Worm (Caenorhabditis elegans): ENCODE results near the gene osg-1.

osg-1 gene

ce11 chrIII:5503669-5504068 is 16.3 kb downstream of the osg-1 start (continued):
- TF ChIP-seq ztf-26 (tag; optimal IDR thresholded peaks at IDR 0.05) (no peak), K11D2.4 (GFP tag; IDR thresholded peaks at IDR 0.05) (no peak), F57C9.4 (tag; optimal IDR thresholded peaks at IDR 0.05) (no peak), madf-3 (GFP tag; IDR thresholded peaks at IDR 0.05) (no peak), ztf-25 (GFP tag; IDR thresholded peaks at IDR 0.05) (no peak), mel-28 (tag; optimal IDR thresholded peaks at IDR 0.05; ENCODE audit: borderline replicate concordance) (no peak), mcd-1 (GFP tag; IDR thresholded peaks at IDR 0.05) (no peak), F33H1.4 (GFP tag; IDR thresholded peaks at IDR 0.05) (peak; percentile 55; the same call in 1 of the 2 replicates), hlh-26 (GFP tag; conservative IDR thresholded peaks at IDR 0.05) (no peak), lsy-27 (tag; optimal IDR thresholded peaks at IDR 0.05; ENCODE audit: borderline replicate concordance, insufficient read depth) (no peak), B0035.1 (tag; optimal IDR thresholded peaks at IDR 0.05) (no peak), ztf-6 (GFP tag; IDR thresholded peaks at IDR 0.05) (no peak), chd-7 (tag; optimal IDR thresholded peaks at IDR 0.05) (no peak), madf-10 (tag; optimal IDR thresholded peaks at IDR 0.05) (no peak), ceh-91 (GFP tag; IDR thresholded peaks at IDR 0.05) (peak; percentile 48; the same call in 1 of the 2 replicates), die-1 (tag; optimal IDR thresholded peaks at IDR 0.05) (no peak), tlf-1 (GFP tag; optimal IDR thresholded peaks at IDR 0.05) (no peak), rcor-1 (GFP tag; IDR thresholded peaks at IDR 0.05) (no peak; the same call in 1 of the 2 replicates), attf-3 (GFP tag; conservative IDR thresholded peaks at IDR 0.05) (peak; percentile 54; the same call in 1 of the 2 replicates), bed-1 (GFP tag; IDR thresholded peaks at IDR 0.05) (no peak), egl-44 (GFP tag; IDR thresholded peaks at IDR 0.05) (no peak), ceh-79 (tag; optimal IDR thresholded peaks at IDR 0.05) (no peak), Y53G8AR.9 (GFP tag; conservative IDR thresholded peaks at IDR 0.05) (no peak), lag-1 (GFP tag; IDR thresholded peaks at IDR 0.05) (no peak), ceh-40 (GFP tag; IDR thresholded peaks at IDR 0.05) (no peak), Y79H2A.3 (GFP tag; conservative IDR thresholded peaks at IDR 0.05) (0 out of 2 replicates have a peak, but pooled peaks have one; percentile 10), dpl-1 (GFP tag; optimal IDR thresholded peaks at IDR 0.05) (peak; percentile 64), Y67H2A.10 (GFP tag; conservative IDR thresholded peaks at IDR 0.05) (no peak), him-1 (tag; optimal IDR thresholded peaks at IDR 0.05) (peak; percentile 56), zim-3 (tag; optimal IDR thresholded peaks at IDR 0.05) (no peak), dpff-1 (tag; optimal IDR thresholded peaks at IDR 0.05) (no peak), B0261.1 (tag; optimal IDR thresholded peaks at IDR 0.05) (no peak), ceh-100 (GFP tag; IDR thresholded peaks at IDR 0.05) (peak; percentile 19; the same call in 1 of the 2 replicates), madf-8 (GFP tag; conservative IDR thresholded peaks at IDR 0.05) (no peak; the same call in 1 of the 2 replicates), C06A6.2 (GFP tag; conservative IDR thresholded peaks at IDR 0.05) (no peak), xnd-1 (tag; optimal IDR thresholded peaks at IDR 0.05) (peak; percentile 6), B0019.2 (GFP tag; conservative IDR thresholded peaks at IDR 0.05) (no peak), hmg-20 (GFP tag; IDR thresholded peaks at IDR 0.05) (no peak), lin-54 (GFP tag; optimal IDR thresholded peaks at IDR 0.05) (peak; percentile 82)

DNA sequence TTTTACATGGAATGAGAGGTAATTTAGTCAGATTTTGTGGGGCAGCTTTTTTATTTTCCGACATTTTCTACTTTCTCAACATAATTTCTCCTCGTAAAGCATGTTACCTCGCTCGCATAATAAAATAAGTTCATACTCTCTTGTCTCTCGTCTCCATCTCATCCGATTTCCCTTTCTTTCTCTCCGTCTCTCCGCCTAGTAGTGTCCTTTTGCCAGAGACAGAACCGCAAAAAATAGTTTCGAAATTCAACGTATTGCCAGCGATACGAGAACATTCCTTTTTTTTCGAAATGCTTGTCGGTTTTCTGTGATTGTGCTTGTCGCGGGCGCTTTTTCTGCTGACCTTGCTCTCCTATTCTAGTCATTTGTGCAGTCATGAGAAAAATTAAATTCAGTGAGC is 16.8 kb downstream of the osg-1 start:
- TF ChIP-seq lin-40 (tag; optimal IDR thresholded peaks at IDR 0.05) (peak; percentile 23), F23B12.7 (tag; optimal IDR thresholded peaks at IDR 0.05; ENCODE audit: insufficient read depth) (peak; percentile 8), C06A6.2 (GFP tag; conservative IDR thresholded peaks at IDR 0.05) (0 out of 2 replicates have a peak, but pooled peaks have one; percentile 12), ets-4 (GFP tag; optimal IDR thresholded peaks at IDR 0.05) (peak; percentile 25), attf-6 (GFP tag; IDR thresholded peaks at IDR 0.05) (no peak), cebp-1 (GFP tag; IDR thresholded peaks at IDR 0.05) (no peak), cebp-1 (tag; optimal IDR thresholded peaks at IDR 0.05) (peak; percentile 80), snpc-4 (GFP tag; optimal IDR thresholded peaks at IDR 0.05) (no peak), snpc-4 (tag; optimal IDR thresholded peaks at IDR 0.05) (peak in 1 of 4 experiments; percentile 18), tbp1 (GFP tag; optimal IDR thresholded peaks at IDR 0.05) (peak; percentile 12), hmg-1.2 (GFP tag; IDR thresholded peaks at IDR 0.05) (peak; percentile 51; the same call in 1 of the 2 replicates), unc-62 (GFP tag; optimal IDR thresholded peaks at IDR 0.05) (peak; percentile 15), B0261.1 (tag; optimal IDR thresholded peaks at IDR 0.05) (no peak), aptf-2 (GFP tag; conservative IDR thresholded peaks at IDR 0.05) (no peak)
